Worm (Caenorhabditis elegans) whole organism, L2 larva: ENCODE results near the gene ztf-31.

Experiments
- C34F6.9 ChIP-seq: fragments of 150-350 bp; optimal IDR thresholded peaks from 2 replicates; lab custom pipeline; 2014; ENCODE audit warnings: missing biosample characterization, missing genetic modification characterization
- F13H6.1 ChIP-seq: sonication (generic microtip); optimal IDR thresholded peaks from 2 replicates; lab custom pipeline; 2016; ENCODE audit warnings: missing genetic modification characterization, missing compliant biosample characterization
- R02D3.7 ChIP-seq: fragments of 150-350 bp; optimal IDR thresholded peaks from 2 replicates; lab custom pipeline; 2014; ENCODE audit warnings: missing biosample characterization, missing genetic modification characterization
- Y55F3AM.14 ChIP-seq: fragments of 200-800 bp; sonication (Bioruptor generic); optimal IDR thresholded peaks from 2 replicates; lab custom pipeline; 2018; ENCODE audit warnings: mild to moderate bottlenecking, missing genetic modification characterization, missing compliant biosample characterization
- ZK546.5 ChIP-seq: sonication (generic microtip); optimal IDR thresholded peaks from 2 replicates; lab custom pipeline; 2017; ENCODE audit warnings: missing biosample characterization, missing genetic modification characterization
- alr-1 ChIP-seq: fragments of 150-350 bp; optimal IDR thresholded peaks from 2 replicates; lab custom pipeline; 2014; ENCODE audit warnings: missing biosample characterization, missing genetic modification characterization
- aly-2 ChIP-seq: fragments of 150-350 bp; optimal IDR thresholded peaks from 2 replicates; lab custom pipeline; 2014; ENCODE audit warnings: missing biosample characterization, missing genetic modification characterization
- ama-1 ChIP-seq: fragments of 150-350 bp; optimal IDR thresholded peaks from 2 replicates; lab custom pipeline; 2018; ENCODE audit warnings: inconsistent platforms
- blmp-1 ChIP-seq: sonication (generic microtip); optimal IDR thresholded peaks from 2 replicates; lab custom pipeline; 2017; ENCODE audit warnings: missing genetic modification characterization, mild to moderate bottlenecking, missing compliant biosample characterization, antibody characterized with exemption, moderate library complexity; ENCODE audit not compliant: insufficient read depth
- ceh-82 ChIP-seq: fragments of 150-350 bp; optimal IDR thresholded peaks from 2 replicates; lab custom pipeline; 2014; ENCODE audit warnings: missing biosample characterization, missing genetic modification characterization
- crh-2 ChIP-seq: sonication (generic microtip); optimal IDR thresholded peaks from 2 replicates; lab custom pipeline; 2017; ENCODE audit warnings: missing biosample characterization, missing genetic modification characterization
- egl-27 ChIP-seq: sonication (generic microtip); optimal IDR thresholded peaks from 3 replicates; lab custom pipeline; 2017; ENCODE audit warnings: missing biosample characterization, missing genetic modification reagents, missing genetic modification characterization
- elt-1 ChIP-seq: fragments of 150-350 bp; optimal IDR thresholded peaks from 2 replicates; lab custom pipeline; 2014; ENCODE audit warnings: missing biosample characterization, missing genetic modification characterization
- elt-3 ChIP-seq: sonication (generic microtip); optimal IDR thresholded peaks from 2 replicates; lab custom pipeline; 2017; ENCODE audit warnings: missing biosample characterization, missing genetic modification characterization
- fos-1 ChIP-seq: fragments of 150-350 bp; optimal IDR thresholded peaks from 2 replicates; lab custom pipeline; 2014; ENCODE audit warnings: missing biosample characterization, missing genetic modification characterization
- gmeb-1 ChIP-seq: fragments of 150-350 bp; optimal IDR thresholded peaks from 2 replicates; lab custom pipeline; 2014; ENCODE audit warnings: missing biosample characterization, missing genetic modification characterization
- lin-13 ChIP-seq: fragments of 150-350 bp; optimal IDR thresholded peaks from 2 replicates; lab custom pipeline; 2014; ENCODE audit warnings: missing biosample characterization, missing genetic modification reagents, missing genetic modification characterization
- lin-39 ChIP-seq: fragments of 150-350 bp; optimal IDR thresholded peaks from 2 replicates; lab custom pipeline; 2014; ENCODE audit warnings: missing biosample characterization, missing genetic modification reagents, missing genetic modification characterization
- lsy-2 ChIP-seq, 2 experiments: fragments of 150-350 bp in 1 of 2; sonication (generic microtip) in 1 of 2; optimal IDR thresholded peaks; 2 replicates each; lab custom pipeline; 2014 to 2017; ENCODE audit warnings: missing biosample characterization in 2 of 2, missing genetic modification characterization in 2 of 2
- mab-5 ChIP-seq: fragments of 150-350 bp; optimal IDR thresholded peaks from 2 replicates; lab custom pipeline; 2014; ENCODE audit warnings: missing biosample characterization, missing genetic modification characterization
- mbf-1 ChIP-seq: sonication (generic microtip); optimal IDR thresholded peaks from 2 replicates; lab custom pipeline; 2017; ENCODE audit warnings: missing biosample characterization, missing genetic modification characterization
- mdl-1 ChIP-seq, 2 experiments: fragments of 150-350 bp in 1 of 2; sonication (generic microtip) in 1 of 2; optimal IDR thresholded peaks; 2 replicates each; lab custom pipeline; 2017; ENCODE audit warnings: missing biosample characterization in 2 of 2, missing genetic modification characterization in 2 of 2
- nhr-10 ChIP-seq: sonication (generic microtip); optimal IDR thresholded peaks from 2 replicates; lab custom pipeline; 2017; ENCODE audit warnings: missing biosample characterization, missing genetic modification characterization
- nhr-12 ChIP-seq: fragments of 150-350 bp; optimal IDR thresholded peaks from 2 replicates; lab custom pipeline; 2014; ENCODE audit warnings: missing biosample characterization, missing genetic modification characterization
- nhr-129 ChIP-seq: fragments of 150-350 bp; optimal IDR thresholded peaks from 2 replicates; lab custom pipeline; 2014; ENCODE audit warnings: missing biosample characterization, missing genetic modification characterization
- nhr-21 ChIP-seq: fragments of 150-350 bp; optimal IDR thresholded peaks from 2 replicates; lab custom pipeline; 2014; ENCODE audit warnings: missing biosample characterization, missing genetic modification characterization
- nhr-23 ChIP-seq: fragments of 150-350 bp; optimal IDR thresholded peaks from 2 replicates; lab custom pipeline; 2014; ENCODE audit warnings: missing biosample characterization, missing genetic modification reagents, missing genetic modification characterization
- nhr-237 ChIP-seq: fragments of 150-350 bp; optimal IDR thresholded peaks from 2 replicates; lab custom pipeline; 2014; ENCODE audit warnings: missing biosample characterization, missing genetic modification characterization
- nhr-25 ChIP-seq: fragments of 150-350 bp; sonication (generic microtip); optimal IDR thresholded peaks from 3 replicates; lab custom pipeline; 2014; ENCODE audit warnings: missing biosample characterization, missing genetic modification characterization
- nhr-6 ChIP-seq: fragments of 150-350 bp; optimal IDR thresholded peaks from 2 replicates; lab custom pipeline; 2014; ENCODE audit warnings: missing biosample characterization, missing genetic modification characterization
- nhr-77 ChIP-seq: fragments of 150-350 bp; optimal IDR thresholded peaks from 2 replicates; lab custom pipeline; 2014; ENCODE audit warnings: missing biosample characterization, missing genetic modification characterization
- peb-1 ChIP-seq: fragments of 150-350 bp; optimal IDR thresholded peaks from 2 replicates; lab custom pipeline; 2014; ENCODE audit warnings: missing biosample characterization, missing genetic modification characterization
- skn-1 ChIP-seq: sonication (generic microtip); optimal IDR thresholded peaks from 2 replicates; lab custom pipeline; 2017; ENCODE audit warnings: missing biosample characterization, missing genetic modification characterization
- sma-3 ChIP-seq: sonication (generic microtip); optimal IDR thresholded peaks from 2 replicates; lab custom pipeline; 2016; ENCODE audit warnings: missing genetic modification reagents, missing genetic modification characterization, missing compliant biosample characterization
- sma-9 ChIP-seq, 2 experiments: fragments of 150-350 bp in 1 of 2; sonication (generic microtip) in 1 of 2; optimal IDR thresholded peaks; 2 replicates each; lab custom pipeline; 2014 to 2016; ENCODE audit warnings: missing genetic modification characterization in 2 of 2, mild to moderate bottlenecking in 1 of 2, missing biosample characterization in 1 of 2, missing compliant biosample characterization in 1 of 2, missing genetic modification reagents in 1 of 2, moderate library complexity in 1 of 2
- snpc-4 ChIP-seq: fragments of 150-350 bp; optimal IDR thresholded peaks from 2 replicates; lab custom pipeline; 2014; ENCODE audit warnings: missing biosample characterization, missing genetic modification characterization
- unc-55 ChIP-seq: fragments of 150-350 bp; sonication (generic microtip); optimal IDR thresholded peaks from 3 replicates; lab custom pipeline; 2014; ENCODE audit warnings: missing biosample characterization, missing genetic modification reagents, missing genetic modification characterization
- unc-62 ChIP-seq: fragments of 150-350 bp; optimal IDR thresholded peaks from 2 replicates; lab custom pipeline; 2014; ENCODE audit warnings: missing biosample characterization, missing genetic modification reagents, missing genetic modification characterization
- zag-1 ChIP-seq: fragments of 150-350 bp; optimal IDR thresholded peaks from 2 replicates; lab custom pipeline; 2014; ENCODE audit warnings: missing biosample characterization, missing genetic modification characterization
- ztf-1 ChIP-seq: fragments of 200-800 bp; sonication (Bioruptor generic); conservative IDR thresholded peaks from 2 replicates; pipeline ENCODE4 v1.3.6; 2022; ENCODE audit warnings: missing genetic modification characterization, missing compliant biosample characterization
- ztf-11 ChIP-seq: sonication (generic microtip); optimal IDR thresholded peaks from 2 replicates; lab custom pipeline; 2017; ENCODE audit warnings: missing biosample characterization, missing genetic modification characterization
- ztf-4 ChIP-seq: fragments of 150-350 bp; optimal IDR thresholded peaks from 2 replicates; lab custom pipeline; 2014; ENCODE audit warnings: missing biosample characterization, missing genetic modification characterization

The ztf-31 gene

ce11 chrIII:7272088-7272487 is 30.9 kb downstream of the ztf-31 start (continued):
- no peak for TF ChIP-seq nhr-12 (tag; lab: Kevin White, UChicago)

ce11 chrIII:7272828-7273227 is 31.7 kb downstream of the ztf-31 start:
- TF ChIP-seq nhr-25 (tag; lab: Kevin White, UChicago), result peak; percentile 51
- peak; percentile 82 for TF ChIP-seq sma-3 (GFP tag; lab: Kevin White, UChicago)
- TF ChIP-seq sma-9 (GFP tag; optimal IDR thresholded peaks at IDR 0.05; lab: Kevin White, UChicago), result peak; percentile 86
- TF ChIP-seq sma-9 (tag; optimal IDR thresholded peaks at IDR 0.05; lab: Kevin White, UChicago), result no peak
- no peak for TF ChIP-seq ztf-4
- TF ChIP-seq nhr-129, result peak; percentile 89
- no peak for TF ChIP-seq C34F6.9
- TF ChIP-seq ztf-11 (tag; lab: Kevin White, UChicago), result no peak
- peak; percentile 63 for TF ChIP-seq fos-1 (tag; lab: Kevin White, UChicago)
- no peak for TF ChIP-seq snpc-4 (tag; lab: Kevin White, UChicago)
- peak; percentile 13 for TF ChIP-seq ama-1 (lab: Kevin White, UChicago)
- TF ChIP-seq blmp-1 (tag; lab: Kevin White, UChicago), result peak; percentile 85
- TF ChIP-seq mdl-1 (tag; optimal IDR thresholded peaks at IDR 0.05; lab: Kevin White, UChicago), result peak in 1 of 2 experiments; percentile 32
- TF ChIP-seq lsy-2 (tag; optimal IDR thresholded peaks at IDR 0.05; lab: Kevin White, UChicago), result peak in 1 of 2 experiments; percentile 46
- TF ChIP-seq ztf-1 (GFP tag; lab: Robert Waterston, UW), result no peak
- peak; percentile 55 for TF ChIP-seq crh-2 (tag; lab: Kevin White, UChicago)
- TF ChIP-seq nhr-12 (tag; lab: Kevin White, UChicago), result no peak
- TF ChIP-seq egl-27 (tag; lab: Kevin White, UChicago), result peak; percentile 64
- no peak for TF ChIP-seq unc-55 (GFP tag; lab: Kevin White, UChicago)
- TF ChIP-seq gmeb-1 (tag; lab: Kevin White, UChicago), result peak; percentile 71
- peak; percentile 92 for TF ChIP-seq nhr-21 (tag; lab: Kevin White, UChicago)

- peak; percentile 19 for TF ChIP-seq nhr-129
- TF ChIP-seq sma-9 (GFP tag; optimal IDR thresholded peaks at IDR 0.05; lab: Kevin White, UChicago), result peak; percentile 72
- TF ChIP-seq sma-9 (tag; optimal IDR thresholded peaks at IDR 0.05; lab: Kevin White, UChicago), result no peak
- TF ChIP-seq lsy-2 (tag; optimal IDR thresholded peaks at IDR 0.05; lab: Kevin White, UChicago), result peak in 1 of 2 experiments; percentile 19
- peak; percentile 68 for TF ChIP-seq nhr-21 (tag; lab: Kevin White, UChicago)
- TF ChIP-seq nhr-237 (tag; lab: Kevin White, UChicago), result no peak
- TF ChIP-seq, all 48 proteins: peak for 4
Observed at ce11 chrIII:7273718-7274117, 32.6 kb downstream of the ztf-31 start.

ce11 chrIII:7275296-7275695 is 34.1 kb downstream of the ztf-31 start, which contains the start of gene psd-1:
Gene psd-1 (minus strand): TSS chrIII:7275396.
- TF ChIP-seq elt-1 (no peak), lin-39 (tag; lab: Kevin White, UChicago) (no peak), nhr-23 (tag; lab: Kevin White, UChicago) (no peak), ztf-1 (GFP tag; lab: Robert Waterston, UW) (no peak), mbf-1 (tag; lab: Kevin White, UChicago) (no peak), alr-1 (tag; lab: Kevin White, UChicago) (no peak), ztf-11 (tag; lab: Kevin White, UChicago) (no peak), snpc-4 (tag; lab: Kevin White, UChicago) (no peak), ceh-82 (tag; lab: Kevin White, UChicago) (no peak), zag-1 (no peak), Y55F3AM.14 (GFP tag; lab: Kevin White, UChicago) (no peak), elt-3 (tag; lab: Kevin White, UChicago) (no peak), nhr-77 (tag; lab: Kevin White, UChicago) (no peak)

ce11 chrIII:7277228-7277627 is 36.1 kb downstream of the ztf-31 start, which contains the start of the genes spot-1 and B0361.11:
Gene spot-1 (minus strand): TSS chrIII:7277274.
Gene B0361.11 (plus strand): TSS chrIII:7277599.
- TF ChIP-seq F13H6.1 (tag; lab: Kevin White, UChicago), result no peak
- no peak for TF ChIP-seq skn-1 (tag; lab: Kevin White, UChicago)
- no peak for TF ChIP-seq nhr-237 (tag; lab: Kevin White, UChicago)
- no peak for TF ChIP-seq ZK546.5 (tag; lab: Kevin White, UChicago)
- no peak for TF ChIP-seq aly-2
- no peak for TF ChIP-seq elt-3 (tag; lab: Kevin White, UChicago)
- peak; percentile 42 for TF ChIP-seq nhr-21 (tag; lab: Kevin White, UChicago)
- peak; percentile 80 for TF ChIP-seq C34F6.9
- TF ChIP-seq sma-3 (GFP tag; lab: Kevin White, UChicago), result peak; percentile 38
- no peak for TF ChIP-seq ama-1 (lab: Kevin White, UChicago)
- no peak for TF ChIP-seq ceh-82 (tag; lab: Kevin White, UChicago)
- no peak for TF ChIP-seq peb-1 (tag; lab: Kevin White, UChicago)
- peak; percentile 79 for TF ChIP-seq unc-55 (GFP tag; lab: Kevin White, UChicago)
- peak; percentile 6 for TF ChIP-seq nhr-6 (tag; lab: Kevin White, UChicago)
- TF ChIP-seq zag-1, result no peak
- no peak for TF ChIP-seq nhr-23 (tag; lab: Kevin White, UChicago)
- no peak for TF ChIP-seq mab-5
- TF ChIP-seq egl-27 (tag; lab: Kevin White, UChicago), result no peak
- TF ChIP-seq nhr-10 (tag; lab: Kevin White, UChicago), result no peak
- no peak for TF ChIP-seq alr-1 (tag; lab: Kevin White, UChicago)
- TF ChIP-seq ztf-4, result no peak
- TF ChIP-seq R02D3.7 (tag; lab: Kevin White, UChicago), result no peak
- TF ChIP-seq lin-13, result peak; percentile 59
- peak; percentile 32 for TF ChIP-seq blmp-1 (tag; lab: Kevin White, UChicago)
- TF ChIP-seq fos-1 (tag; lab: Kevin White, UChicago), result no peak
- peak; percentile 59 for TF ChIP-seq snpc-4 (tag; lab: Kevin White, UChicago)
- TF ChIP-seq lin-39 (tag; lab: Kevin White, UChicago), result no peak
- TF ChIP-seq unc-62 (GFP tag; lab: Kevin White, UChicago), result no peak
